Worm (Caenorhabditis elegans) whole organism, L4 larva: ENCODE results near the gene rsks-1.

ENCODE experiments used
- D1046.2 ChIP-seq: fragments of 200-800 bp; sonication (Bioruptor generic); IDR thresholded peaks from 2 replicates; pipeline ENCODE4 v1.3.6; 2022; ENCODE audit warnings: missing genetic modification characterization, missing compliant biosample characterization
- F10B5.3 ChIP-seq: sonication (generic microtip); optimal IDR thresholded peaks from 2 replicates; lab custom pipeline; 2016; ENCODE audit warnings: mild to moderate bottlenecking, missing genetic modification characterization, missing compliant biosample characterization
- F37D6.2 ChIP-seq: sonication (generic microtip); optimal IDR thresholded peaks from 2 replicates; lab custom pipeline; 2016; ENCODE audit warnings: mild to moderate bottlenecking, missing genetic modification characterization, missing compliant biosample characterization
- F49E8.2 ChIP-seq: sonication (generic microtip); optimal IDR thresholded peaks from 2 replicates; lab custom pipeline; 2016; ENCODE audit warnings: missing compliant biosample characterization, mild to moderate bottlenecking, missing genetic modification characterization, borderline replicate concordance
- R02D3.7 ChIP-seq: fragments of 150-350 bp; sonication (generic microtip); optimal IDR thresholded peaks from 3 replicates; lab custom pipeline; 2014; ENCODE audit warnings: missing biosample characterization, missing genetic modification characterization
- Y48G9A.11 ChIP-seq: fragments of 200-800 bp; sonication (Bioruptor generic); IDR thresholded peaks from 2 replicates; pipeline ENCODE4 v1.3.6; 2022; ENCODE audit warnings: missing genetic modification reagents, missing genetic modification characterization, missing compliant biosample characterization
- Y75B8A.6 ChIP-seq: fragments of 200-800 bp; sonication (Bioruptor generic); IDR thresholded peaks from 2 replicates; pipeline ENCODE4 v1.3.6; 2022; ENCODE audit warnings: missing genetic modification reagents, missing genetic modification characterization, missing compliant biosample characterization
- ZK546.5 ChIP-seq, 2 experiments: sonication (generic microtip); optimal IDR thresholded peaks; 2 replicates each; lab custom pipeline; 2017; ENCODE audit warnings: missing biosample characterization in 2 of 2, missing genetic modification characterization in 2 of 2
- ama-1 ChIP-seq: fragments of 150-350 bp; optimal IDR thresholded peaks from 2 replicates; lab custom pipeline; 2014; ENCODE audit warnings: inconsistent platforms, mixed read lengths
- ceh-20 ChIP-seq: fragments of 200-800 bp; sonication (Bioruptor generic); IDR thresholded peaks from 2 replicates; pipeline ENCODE4 v1.3.6; 2022; ENCODE audit warnings: missing genetic modification reagents, missing genetic modification characterization, missing compliant biosample characterization
- ceh-28 ChIP-seq: fragments of 150-350 bp; optimal IDR thresholded peaks from 2 replicates; lab custom pipeline; 2014; ENCODE audit warnings: missing biosample characterization, missing genetic modification reagents, missing genetic modification characterization
- ceh-32 ChIP-seq: sonication (generic microtip); optimal IDR thresholded peaks from 2 replicates; lab custom pipeline; 2016; ENCODE audit warnings: mild to moderate bottlenecking, missing genetic modification characterization, missing compliant biosample characterization; ENCODE audit not compliant: poor library complexity
- ceh-44 ChIP-seq: fragments of 200-800 bp; sonication (Bioruptor generic); IDR thresholded peaks from 2 replicates; pipeline ENCODE4 v1.3.6; 2022; ENCODE audit warnings: missing genetic modification reagents, missing genetic modification characterization, missing compliant biosample characterization
- cey-2 ChIP-seq: sonication (generic microtip); optimal IDR thresholded peaks from 3 replicates; lab custom pipeline; 2017; ENCODE audit warnings: missing genetic modification characterization, mild to moderate bottlenecking, missing compliant biosample characterization, antibody characterized with exemption, borderline replicate concordance; ENCODE audit not compliant: insufficient read depth
- daf-8 ChIP-seq: fragments of 200-800 bp; sonication (Bioruptor generic); IDR thresholded peaks from 2 replicates; pipeline ENCODE4 v1.3.6; 2022; ENCODE audit warnings: missing genetic modification characterization, missing compliant biosample characterization
- dmd-6 ChIP-seq: fragments of 200-800 bp; sonication (Bioruptor generic); IDR thresholded peaks from 2 replicates; pipeline ENCODE4 v1.3.6; 2022; ENCODE audit warnings: missing genetic modification reagents, missing genetic modification characterization, missing compliant biosample characterization
- dmd-8 ChIP-seq: fragments of 200-800 bp; sonication (Bioruptor generic); IDR thresholded peaks from 2 replicates; pipeline ENCODE4 v1.3.6; 2022; ENCODE audit warnings: missing genetic modification characterization, missing compliant biosample characterization
- dpl-1 ChIP-seq: fragments of 150-350 bp; optimal IDR thresholded peaks from 2 replicates; lab custom pipeline; 2014; ENCODE audit warnings: missing biosample characterization, missing genetic modification reagents, missing genetic modification characterization
- fos-1 ChIP-seq: fragments of 150-350 bp; optimal IDR thresholded peaks from 2 replicates; lab custom pipeline; 2014; ENCODE audit warnings: missing biosample characterization, missing genetic modification characterization
- gei-8 ChIP-seq: fragments of 200-800 bp; sonication (Bioruptor generic); optimal IDR thresholded peaks from 2 replicates; lab custom pipeline; 2018; ENCODE audit warnings: mild to moderate bottlenecking, missing genetic modification characterization, missing compliant biosample characterization
- hlh-11 ChIP-seq: fragments of 200-800 bp; sonication (Bioruptor generic); optimal IDR thresholded peaks from 2 replicates; lab custom pipeline; 2018; ENCODE audit warnings: mild to moderate bottlenecking, missing genetic modification characterization, missing compliant biosample characterization
- lin-13 ChIP-seq: fragments of 150-350 bp; optimal IDR thresholded peaks from 2 replicates; lab custom pipeline; 2014; ENCODE audit warnings: missing biosample characterization, missing genetic modification reagents, missing genetic modification characterization
- lin-38 ChIP-seq: fragments of 200-800 bp; sonication (Bioruptor generic); IDR thresholded peaks from 2 replicates; pipeline ENCODE4 v1.3.6; 2022; ENCODE audit warnings: missing genetic modification reagents, missing genetic modification characterization, missing compliant biosample characterization
- lin-39 ChIP-seq: fragments of 150-350 bp; optimal IDR thresholded peaks from 2 replicates; lab custom pipeline; 2014; ENCODE audit warnings: missing biosample characterization, missing genetic modification reagents, missing genetic modification characterization
- lir-3 ChIP-seq: sonication (generic microtip); optimal IDR thresholded peaks from 2 replicates; lab custom pipeline; 2016; ENCODE audit warnings: mild to moderate bottlenecking, missing genetic modification characterization, missing compliant biosample characterization
- lsy-2 ChIP-seq, 2 experiments: fragments of 150-350 bp in 1 of 2; sonication (generic microtip) in 1 of 2; optimal IDR thresholded peaks; 2 replicates each; lab custom pipeline; 2014 to 2017; ENCODE audit warnings: missing biosample characterization in 2 of 2, missing genetic modification characterization in 2 of 2
- mdl-1 ChIP-seq, 2 experiments: fragments of 150-350 bp in 1 of 2; sonication (generic microtip) in 1 of 2; optimal IDR thresholded peaks; 2 replicates each; lab custom pipeline; 2014 to 2017; ENCODE audit warnings: missing biosample characterization in 2 of 2, missing genetic modification characterization in 2 of 2
- mes-2 ChIP-seq: sonication (generic microtip); optimal IDR thresholded peaks from 2 replicates; lab custom pipeline; 2016; ENCODE audit warnings: missing genotype, mild to moderate bottlenecking, missing genetic modification characterization, missing compliant biosample characterization; ENCODE audit not compliant: poor library complexity, severe bottlenecking
- nhr-111 ChIP-seq: fragments of 200-800 bp; sonication (Bioruptor generic); optimal IDR thresholded peaks from 2 replicates; lab custom pipeline; 2018; ENCODE audit warnings: mild to moderate bottlenecking, missing genetic modification characterization, missing compliant biosample characterization
- nhr-28 ChIP-seq: fragments of 150-350 bp; optimal IDR thresholded peaks from 2 replicates; lab custom pipeline; 2014; ENCODE audit warnings: missing biosample characterization, missing genetic modification characterization
- nhr-42 ChIP-seq: fragments of 200-800 bp; sonication (Bioruptor generic); IDR thresholded peaks from 2 replicates; pipeline ENCODE4 v1.3.6; 2022; ENCODE audit warnings: missing genetic modification characterization, missing compliant biosample characterization
- nhr-48 ChIP-seq: sonication (generic microtip); optimal IDR thresholded peaks from 2 replicates; lab custom pipeline; 2016; ENCODE audit warnings: mild to moderate bottlenecking, missing genetic modification characterization, missing compliant biosample characterization
- nhr-6 ChIP-seq: fragments of 150-350 bp; optimal IDR thresholded peaks from 2 replicates; lab custom pipeline; 2014; ENCODE audit warnings: missing biosample characterization, missing genetic modification characterization
- nhr-77 ChIP-seq: fragments of 150-350 bp; optimal IDR thresholded peaks from 2 replicates; lab custom pipeline; 2014; ENCODE audit warnings: missing biosample characterization, missing genetic modification characterization
- pha-4 ChIP-seq, 2 experiments: fragments of 150-350 bp in 1 of 2; fragments of 200-800 bp in 1 of 2; sonication (Bioruptor generic) in 1 of 2; IDR thresholded peaks in 1 of 2; optimal IDR thresholded peaks in 1 of 2; 2 replicates each; pipeline versions ENCODE4 v1.3.6 to Lab custom; 2014 to 2022; ENCODE audit warnings: missing genetic modification characterization in 2 of 2, missing genetic modification reagents in 2 of 2, missing biosample characterization in 1 of 2, missing compliant biosample characterization in 1 of 2
- rbr-2 ChIP-seq: sonication (generic microtip); optimal IDR thresholded peaks from 2 replicates; lab custom pipeline; 2016; ENCODE audit warnings: missing genotype, missing genetic modification characterization, missing compliant biosample characterization
- snpc-4 ChIP-seq: fragments of 150-350 bp; optimal IDR thresholded peaks from 2 replicates; lab custom pipeline; 2014; ENCODE audit warnings: missing biosample characterization, missing genetic modification characterization
- tag-97 ChIP-seq: fragments of 200-800 bp; sonication (Bioruptor generic); IDR thresholded peaks from 2 replicates; pipeline ENCODE4 v1.3.6; 2022; ENCODE audit warnings: missing genetic modification characterization, missing compliant biosample characterization
- tra-1 ChIP-seq: fragments of 200-800 bp; sonication (Bioruptor generic); IDR thresholded peaks from 2 replicates; pipeline ENCODE4 v1.3.6; 2022; ENCODE audit warnings: missing genetic modification reagents, missing genetic modification characterization, missing compliant biosample characterization
- unc-130 ChIP-seq: sonication (generic microtip); optimal IDR thresholded peaks from 2 replicates; lab custom pipeline; 2016; ENCODE audit warnings: missing genetic modification reagents, missing genetic modification characterization, missing compliant biosample characterization
- unc-62 ChIP-seq, 3 experiments: fragments of 150-350 bp in 1 of 3; sonication (generic microtip); optimal IDR thresholded peaks in 2 of 3; peaks in 1 of 3; 1 replicate in 1 of 3; 2 replicates in 2 of 3; lab custom pipeline; 2014 to 2017; ENCODE audit warnings: missing biosample characterization in 3 of 3, missing genetic modification characterization in 3 of 3, missing genetic modification reagents in 3 of 3, missing genotype in 1 of 3
- zag-1 ChIP-seq: fragments of 150-350 bp; optimal IDR thresholded peaks from 2 replicates; lab custom pipeline; 2014; ENCODE audit warnings: missing biosample characterization, missing genetic modification characterization
- zfp-2 ChIP-seq: sonication (generic microtip); optimal IDR thresholded peaks from 2 replicates; lab custom pipeline; 2016; ENCODE audit warnings: mild to moderate bottlenecking, missing genetic modification characterization, missing compliant biosample characterization
- zip-2 ChIP-seq: fragments of 150-350 bp; optimal IDR thresholded peaks from 2 replicates; lab custom pipeline; 2014; ENCODE audit warnings: missing biosample characterization, missing genetic modification characterization
- ztf-7 ChIP-seq: fragments of 150-350 bp; optimal IDR thresholded peaks from 2 replicates; lab custom pipeline; 2014; ENCODE audit warnings: missing biosample characterization, missing genetic modification characterization

rsks-1 gene

DNA sequence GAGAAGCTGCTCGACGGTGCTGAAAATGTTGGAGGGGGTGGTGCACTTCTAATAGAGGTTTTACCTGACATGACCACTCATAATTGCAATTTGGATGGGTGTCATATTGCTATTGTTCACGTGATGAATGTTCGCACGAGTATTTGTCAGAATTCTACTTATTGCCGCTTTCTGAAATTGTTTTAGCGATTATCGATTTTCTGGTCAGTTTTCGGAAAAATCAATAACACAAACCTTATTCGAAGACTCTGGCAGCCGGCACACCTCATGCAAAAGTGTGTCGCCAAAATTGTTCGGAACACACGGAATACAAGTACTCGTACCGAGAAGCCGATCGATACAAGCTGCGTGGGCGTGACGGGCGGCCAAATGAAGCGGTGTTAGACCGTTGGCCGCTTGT, 43.4 kb downstream of the rsks-1 start:
- no peak for TF ChIP-seq R02D3.7
- TF ChIP-seq ceh-28 (tag; lab: Kevin White, UChicago), result peak; percentile 64

DNA sequence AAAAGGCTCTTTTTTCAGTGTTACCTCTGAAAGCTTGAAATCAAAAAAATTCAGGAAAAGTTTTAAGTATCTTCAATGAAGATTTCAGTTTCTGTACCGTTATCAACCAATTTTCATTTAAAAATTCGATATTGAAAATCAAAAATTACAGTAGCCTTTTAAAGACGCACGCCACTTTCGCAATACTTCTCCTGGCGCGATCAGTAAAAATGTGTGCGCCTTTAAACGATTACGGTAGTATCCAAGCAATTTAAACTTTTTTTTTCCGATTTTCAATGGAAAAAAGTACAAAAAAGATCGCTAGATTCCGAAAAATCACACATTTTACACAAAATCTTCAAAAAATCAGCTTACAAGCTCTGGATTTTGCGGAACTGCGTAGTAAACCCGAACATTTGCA, 45.0 kb downstream of the rsks-1 start:
- TF ChIP-seq gei-8 (no peak), unc-130 (GFP tag; lab: Kevin White, UChicago) (peak; percentile 38), nhr-42 (GFP tag; lab: Robert Waterston, UW) (no peak), F49E8.2 (tag; lab: Kevin White, UChicago) (peak; percentile 14), lsy-2 (tag; optimal IDR thresholded peaks at IDR 0.05; lab: Kevin White, UChicago) (no peak), R02D3.7 (no peak), unc-62 (GFP tag; optimal IDR thresholded peaks at IDR 0.05 in 1 of 2; lab: Kevin White, UChicago) (no peak), unc-62 (tag; optimal IDR thresholded peaks at IDR 0.05; lab: Kevin White, UChicago) (no peak), ceh-44 (GFP tag; lab: Robert Waterston, UW) (0 out of 2 replicates have a peak, but pooled peaks have one; percentile 7), mes-2 (tag; lab: Kevin White, UChicago) (peak; percentile 17), tra-1 (GFP tag; lab: Robert Waterston, UW) (0 out of 2 replicates have a peak, but pooled peaks have one; percentile 10)
- TF ChIP-seq, all 104 proteins: peak for 5

DNA sequence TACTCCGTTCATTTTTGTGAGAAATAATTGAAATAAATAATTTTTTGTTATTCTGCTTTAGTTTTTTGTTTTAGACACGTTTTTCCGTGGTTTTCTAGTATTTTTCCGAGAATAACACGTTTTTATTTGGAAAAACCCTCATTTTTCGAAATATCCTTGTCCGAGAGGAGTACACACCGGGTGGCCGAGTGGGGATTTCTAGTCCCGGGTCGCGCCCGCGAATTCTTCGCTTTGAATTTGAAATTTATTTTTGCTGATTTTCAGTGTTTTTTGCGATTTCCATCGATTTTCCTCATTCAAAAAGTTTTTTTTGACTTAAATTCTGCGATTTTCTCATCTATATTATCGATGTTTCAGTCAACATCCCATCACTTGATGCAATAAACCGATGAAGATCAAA, 45.6 kb downstream of the rsks-1 start, which contains the start of the genes gly-9, mib-1 and smc-3:
gly-9 (minus strand) TSS at position 27 of the 400 bp plus-strand sequence.
mib-1 (minus strand) TSS at position 123 of the 400 bp plus-strand sequence.
smc-3 (plus strand) TSS at position 351 of the 400 bp plus-strand sequence.
- TF ChIP-seq lin-38 (GFP tag; lab: Robert Waterston, UW) (peak; percentile 67), zag-1 (tag; lab: Kevin White, UChicago) (no peak), D1046.2 (GFP tag; lab: Robert Waterston, UW) (peak; percentile 59; the same call in 1 of the 2 replicates), tag-97 (GFP tag; lab: Robert Waterston, UW) (no peak), daf-8 (GFP tag; lab: Robert Waterston, UW) (no peak), ceh-32 (tag; lab: Kevin White, UChicago) (no peak), Y48G9A.11 (GFP tag; lab: Robert Waterston, UW) (peak; percentile 43; the same call in 1 of the 2 replicates), nhr-28 (tag; lab: Kevin White, UChicago) (no peak), dmd-6 (peak; percentile 45; the same call in 1 of the 2 replicates), pha-4 (GFP tag; IDR thresholded peaks at IDR 0.05; lab: Robert Waterston, UW) (no peak), pha-4 (tag; optimal IDR thresholded peaks at IDR 0.05; lab: Kevin White, UChicago) (no peak), gei-8 (no peak), dpl-1 (GFP tag; lab: Kevin White, UChicago) (peak; percentile 91), ama-1 (no peak), F37D6.2 (tag; lab: Kevin White, UChicago) (no peak), F10B5.3 (no peak), fos-1 (no peak), nhr-48 (tag; lab: Kevin White, UChicago) (no peak), nhr-6 (peak; percentile 56), unc-130 (GFP tag; lab: Kevin White, UChicago) (peak; percentile 94), ztf-7 (tag; lab: Kevin White, UChicago) (no peak), cey-2 (no peak), R02D3.7 (no peak), mdl-1 (tag; optimal IDR thresholded peaks at IDR 0.05; lab: Kevin White, UChicago) (no peak), ceh-20 (GFP tag; lab: Robert Waterston, UW) (no peak), snpc-4 (tag; lab: Kevin White, UChicago) (no peak), zip-2 (tag; lab: Kevin White, UChicago) (no peak), rbr-2 (tag; lab: Kevin White, UChicago) (peak; percentile 29), ZK546.5 (tag; optimal IDR thresholded peaks at IDR 0.05; lab: Kevin White, UChicago) (no peak), zfp-2 (no peak), nhr-77 (tag; lab: Kevin White, UChicago) (no peak), lin-39 (tag; lab: Kevin White, UChicago) (no peak), unc-62 (GFP tag; optimal IDR thresholded peaks at IDR 0.05 in 1 of 2; lab: Kevin White, UChicago) (no peak), unc-62 (tag; optimal IDR thresholded peaks at IDR 0.05; lab: Kevin White, UChicago) (no peak), nhr-42 (GFP tag; lab: Robert Waterston, UW) (no peak), lin-13 (GFP tag; lab: Kevin White, UChicago) (no peak), tra-1 (GFP tag; lab: Robert Waterston, UW) (no peak), Y75B8A.6 (GFP tag; lab: Robert Waterston, UW) (no peak), nhr-111 (GFP tag; lab: Kevin White, UChicago) (no peak), dmd-8 (GFP tag; lab: Robert Waterston, UW) (no peak), lir-3 (tag; lab: Kevin White, UChicago) (no peak), hlh-11 (tag; lab: Kevin White, UChicago) (peak; percentile 11), mes-2 (tag; lab: Kevin White, UChicago) (peak; percentile 99), lsy-2 (tag; optimal IDR thresholded peaks at IDR 0.05; lab: Kevin White, UChicago) (peak in 1 of 2 experiments; percentile 81)
